Worm (Caenorhabditis elegans) whole organism, early embryonic: ENCODE measurements around the gene srw-62.

ENCODE experiments used
- B0310.2 ChIP-seq: sonication (generic microtip); optimal IDR thresholded peaks from 2 replicates; lab custom pipeline; 2016; ENCODE audit warnings: mild to moderate bottlenecking, missing genetic modification characterization, missing compliant biosample characterization
- F13C5.2 ChIP-seq: sonication (generic microtip); optimal IDR thresholded peaks from 2 replicates; lab custom pipeline; 2017; ENCODE audit warnings: mild to moderate bottlenecking, missing genetic modification characterization, inconsistent platforms, missing compliant biosample characterization
- aly-1 ChIP-seq: sonication (generic microtip); optimal IDR thresholded peaks from 2 replicates; lab custom pipeline; 2016; ENCODE audit warnings: missing genetic modification characterization, missing compliant biosample characterization
- ama-1 ChIP-seq: fragments of 150-350 bp; optimal IDR thresholded peaks from 2 replicates; lab custom pipeline; 2014
- ceh-13 ChIP-seq: fragments of 200-800 bp; sonication (Bioruptor generic); optimal IDR thresholded peaks from 2 replicates; lab custom pipeline; 2018; ENCODE audit warnings: mild to moderate bottlenecking, missing genetic modification characterization, missing compliant biosample characterization
- ceh-36 ChIP-seq: sonication (generic microtip); optimal IDR thresholded peaks from 2 replicates; lab custom pipeline; 2016; ENCODE audit warnings: missing genetic modification characterization, inconsistent platforms, missing compliant biosample characterization
- ets-7 ChIP-seq: sonication (generic microtip); optimal IDR thresholded peaks from 2 replicates; lab custom pipeline; 2016; ENCODE audit warnings: missing genotype, missing genetic modification characterization, missing compliant biosample characterization
- flt-1 ChIP-seq: fragments of 200-800 bp; sonication (Bioruptor generic); IDR thresholded peaks from 2 replicates; pipeline ENCODE4 v1.3.6; 2022; ENCODE audit warnings: missing genetic modification characterization, missing compliant biosample characterization
- hmbx-1 ChIP-seq: sonication (generic microtip); optimal IDR thresholded peaks from 2 replicates; lab custom pipeline; 2016; ENCODE audit warnings: mild to moderate bottlenecking, missing genetic modification characterization, missing compliant biosample characterization
- hmg-4 ChIP-seq: fragments of 200-800 bp; sonication (Bioruptor generic); optimal IDR thresholded peaks from 2 replicates; lab custom pipeline; 2018; ENCODE audit warnings: mild to moderate bottlenecking, missing genetic modification characterization, missing compliant biosample characterization
- hnd-1 ChIP-seq: sonication (generic microtip); optimal IDR thresholded peaks from 2 replicates; lab custom pipeline; 2016; ENCODE audit warnings: missing genetic modification characterization, missing compliant biosample characterization
- pes-1 ChIP-seq: fragments of 200-800 bp; sonication (Bioruptor generic); IDR thresholded peaks from 2 replicates; pipeline ENCODE4 v1.3.6; 2022; ENCODE audit warnings: missing genetic modification reagents, missing genetic modification characterization, missing compliant biosample characterization
- scrt-1 ChIP-seq: fragments of 200-800 bp; sonication (Bioruptor generic); IDR thresholded peaks from 2 replicates; pipeline ENCODE4 v1.3.6; 2022; ENCODE audit warnings: missing genetic modification characterization, missing compliant biosample characterization
- sea-1 ChIP-seq: fragments of 200-800 bp; sonication (Bioruptor generic); conservative IDR thresholded peaks from 2 replicates; pipeline ENCODE4 v1.3.6; 2022; ENCODE audit warnings: missing genetic modification characterization, missing compliant biosample characterization
- tbx-11 ChIP-seq: fragments of 200-800 bp; sonication (Bioruptor generic); IDR thresholded peaks from 2 replicates; pipeline ENCODE4 v1.3.6; 2022; ENCODE audit warnings: missing genetic modification characterization, missing compliant biosample characterization
- tbx-37 ChIP-seq: fragments of 200-800 bp; sonication (Bioruptor generic); conservative IDR thresholded peaks from 2 replicates; pipeline ENCODE4 v1.3.6; 2022; ENCODE audit warnings: missing genetic modification reagents, missing genetic modification characterization, missing compliant biosample characterization
- tra-4 ChIP-seq: sonication (generic microtip); optimal IDR thresholded peaks from 2 replicates; lab custom pipeline; 2017; ENCODE audit warnings: missing genetic modification characterization, missing compliant biosample characterization

srw-62 gene

ce11 chrII:7838661-7839060 lies 13.5 kb downstream of the srw-62 start:
- TF ChIP-seq sea-1 (GFP tag; lab: Robert Waterston, UW) (no peak), F13C5.2 (tag; lab: Kevin White, UChicago) (no peak), tra-4 (tag; lab: Kevin White, UChicago) (no peak), pes-1 (GFP tag; lab: Robert Waterston, UW) (no peak), tbx-11 (GFP tag; lab: Robert Waterston, UW) (no peak), ama-1 (lab: Kevin White, UChicago) (no peak), ceh-36 (tag; lab: Kevin White, UChicago) (no peak), ceh-13 (no peak), hmg-4 (no peak), aly-1 (tag; lab: Kevin White, UChicago) (no peak)

ce11 chrII:7839703-7840102 lies 14.5 kb downstream of the srw-62 start:
- TF ChIP-seq F13C5.2 (tag; lab: Kevin White, UChicago) (peak; percentile 18), tbx-37 (GFP tag; lab: Robert Waterston, UW) (no peak)

- TF ChIP-seq ama-1 (lab: Kevin White, UChicago), result no peak
- TF ChIP-seq pes-1 (GFP tag; lab: Robert Waterston, UW), result no peak
- no peak for TF ChIP-seq scrt-1 (GFP tag; lab: Robert Waterston, UW)
- TF ChIP-seq tbx-37 (GFP tag; lab: Robert Waterston, UW), result no peak
- TF ChIP-seq aly-1 (tag; lab: Kevin White, UChicago), result no peak
- no peak for TF ChIP-seq tra-4 (tag; lab: Kevin White, UChicago)
- no peak for TF ChIP-seq ceh-13
- no peak for TF ChIP-seq hnd-1 (tag; lab: Kevin White, UChicago)
- TF ChIP-seq hmbx-1 (tag; lab: Kevin White, UChicago), result no peak
- no peak for TF ChIP-seq tbx-11 (GFP tag; lab: Robert Waterston, UW)
- no peak for TF ChIP-seq flt-1
- TF ChIP-seq B0310.2 (tag; lab: Kevin White, UChicago), result no peak
- no peak for TF ChIP-seq ceh-36 (tag; lab: Kevin White, UChicago)
- TF ChIP-seq hmg-4, result no peak
- TF ChIP-seq sea-1 (GFP tag; lab: Robert Waterston, UW), result no peak
- no peak for TF ChIP-seq F13C5.2 (tag; lab: Kevin White, UChicago)
Measured at ce11 chrII:7842053-7842452, 16.8 kb downstream of the srw-62 start, which contains the start of gene klp-3. TSS of gene klp-3 (plus strand) at chrII:7842353.

- no peak for TF ChIP-seq pes-1 (GFP tag; lab: Robert Waterston, UW)
- no peak for TF ChIP-seq ceh-36 (tag; lab: Kevin White, UChicago)
- no peak for TF ChIP-seq ama-1 (lab: Kevin White, UChicago)
- TF ChIP-seq ets-7, result no peak
- TF ChIP-seq aly-1 (tag; lab: Kevin White, UChicago), result no peak
- TF ChIP-seq tbx-11 (GFP tag; lab: Robert Waterston, UW), result no peak
- no peak for TF ChIP-seq scrt-1 (GFP tag; lab: Robert Waterston, UW)
- TF ChIP-seq hmbx-1 (tag; lab: Kevin White, UChicago), result no peak
Measured at ce11 chrII:7845571-7846236, 20.5 kb downstream of the srw-62 start, which contains the start of gene T09A5.4. TSS of gene T09A5.4 (plus strand) at chrII:7846186.

ce11 chrII:7849697-7850096 lies 24.5 kb downstream of the srw-62 start, which contains the start of gene acr-7:
TSS of gene acr-7 (minus strand) at chrII:7849797.
- TF ChIP-seq B0310.2 (tag; lab: Kevin White, UChicago) (no peak), tra-4 (tag; lab: Kevin White, UChicago) (no peak), tbx-11 (GFP tag; lab: Robert Waterston, UW) (no peak), sea-1 (GFP tag; lab: Robert Waterston, UW) (no peak), flt-1 (no peak), F13C5.2 (tag; lab: Kevin White, UChicago) (no peak), ceh-13 (no peak), hmbx-1 (tag; lab: Kevin White, UChicago) (no peak), scrt-1 (GFP tag; lab: Robert Waterston, UW) (no peak), ceh-36 (tag; lab: Kevin White, UChicago) (no peak)

- TF ChIP-seq tbx-37 (GFP tag; lab: Robert Waterston, UW) (no peak), ceh-36 (tag; lab: Kevin White, UChicago) (no peak), scrt-1 (GFP tag; lab: Robert Waterston, UW) (no peak), hnd-1 (tag; lab: Kevin White, UChicago) (no peak), aly-1 (tag; lab: Kevin White, UChicago) (no peak), hmg-4 (no peak), ceh-13 (no peak), hmbx-1 (tag; lab: Kevin White, UChicago) (no peak), sea-1 (GFP tag; lab: Robert Waterston, UW) (no peak), ets-7 (no peak), F13C5.2 (tag; lab: Kevin White, UChicago) (no peak), pes-1 (GFP tag; lab: Robert Waterston, UW) (no peak), B0310.2 (tag; lab: Kevin White, UChicago) (no peak), tra-4 (tag; lab: Kevin White, UChicago) (no peak), ama-1 (lab: Kevin White, UChicago) (no peak)
Measured at ce11 chrII:7850575-7850974, 25.4 kb downstream of the srw-62 start.

ce11 chrII:7851480-7851879 lies 26.3 kb downstream of the srw-62 start:
- no peak for TF ChIP-seq pes-1 (GFP tag; lab: Robert Waterston, UW)
- no peak for TF ChIP-seq ceh-13
- TF ChIP-seq ceh-36 (tag; lab: Kevin White, UChicago), result no peak
- TF ChIP-seq tra-4 (tag; lab: Kevin White, UChicago), result no peak
